Fruit fly (Drosophila melanogaster) Kc167 (cell line): Measurements from ENCODE around the gene Sec61alpha.

Experiments
- Sin3A ChIP-seq: fragments of >200 bp; optimal IDR thresholded peaks from 2 replicates; lab custom pipeline; 2018; ENCODE audit warnings: missing external identifiers
- h ChIP-seq: fragments of >200 bp; optimal IDR thresholded peaks from 3 replicates; lab custom pipeline; 2018; ENCODE audit warnings: missing external identifiers
- psq ChIP-seq: fragments of >200 bp; optimal IDR thresholded peaks from 2 replicates; lab custom pipeline; 2017; ENCODE audit warnings: missing external identifiers

DNA sequence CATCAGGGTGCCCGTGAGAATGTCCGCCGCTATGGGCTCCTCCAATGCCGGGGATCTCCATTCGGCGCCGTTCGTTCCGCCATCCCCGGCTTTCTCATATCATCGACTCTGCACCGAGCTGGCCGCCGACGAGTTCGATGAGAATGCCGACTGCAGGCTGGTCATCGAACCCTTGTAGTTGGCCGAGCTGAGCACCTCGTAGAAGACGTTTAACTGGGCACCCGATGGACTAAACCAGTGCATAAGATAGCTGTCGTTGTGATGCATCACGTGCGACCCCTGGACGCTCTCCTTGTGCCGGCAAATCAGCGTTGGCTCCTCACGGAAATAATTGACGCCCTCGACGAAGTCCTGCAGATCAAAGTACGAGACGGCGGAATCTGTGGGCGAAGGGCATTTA is 30.6 kb downstream of the Sec61alpha start:
- no peak for TF ChIP-seq Sin3A
- TF ChIP-seq h (lab: Kevin White, UChicago), result no peak
- no peak for TF ChIP-seq psq (lab: Kevin White, UChicago)
